Worm (Caenorhabditis elegans) whole organism, young adult: Measurements from ENCODE around the gene R04B3.1.

Experiments used
- F39B2.1 ChIP-seq: fragments of 200-800 bp; sonication (Bioruptor generic); IDR thresholded peaks from 2 replicates; pipeline ENCODE4 v1.3.6; 2022; ENCODE audit warnings: missing genetic modification reagents, missing genetic modification characterization, missing compliant biosample characterization
- Y53G8AR.9 ChIP-seq: fragments of 200-800 bp; sonication (Bioruptor generic); conservative IDR thresholded peaks from 2 replicates; pipeline ENCODE4 v1.3.6; 2022; ENCODE audit warnings: missing genetic modification reagents, missing genetic modification characterization, missing compliant biosample characterization
- ets-4 ChIP-seq: fragments of 200-800 bp; sonication (Bioruptor generic); optimal IDR thresholded peaks from 2 replicates; lab custom pipeline; 2018; ENCODE audit warnings: mild to moderate bottlenecking, missing genetic modification characterization, missing compliant biosample characterization
- unc-130 ChIP-seq: sonication (generic microtip); optimal IDR thresholded peaks from 2 replicates; lab custom pipeline; 2016; ENCODE audit warnings: missing genetic modification reagents, missing genetic modification characterization, missing compliant biosample characterization

ce11 chrX:2488526-2489098 lies 17.4 kb upstream of the R04B3.1 start, which contains the start of gene hid-1:
- TF ChIP-seq unc-130 (no peak), Y53G8AR.9 (no peak), F39B2.1 (no peak), ets-4 (GFP tag; lab: Kevin White, UChicago) (no peak)
